Fruit fly (Drosophila melanogaster) whole organism, embryonic: Measurements from ENCODE around the gene CG7065.
A peak's percentile ranks its signal among the peaks of the same experiment; 100 is the strongest.

Experiments used
- Antp ChIP-seq: fragments of 200-800 bp; sonication (Bioruptor generic); optimal IDR thresholded peaks from 3 replicates; lab custom pipeline; 2016; ENCODE audit warnings: missing biosample characterization, missing genetic modification characterization
- B-H2 ChIP-seq: fragments of 200-800 bp; sonication (Bioruptor generic); optimal IDR thresholded peaks from 2 replicates; lab custom pipeline; 2018; ENCODE audit warnings: missing biosample characterization, mild to moderate bottlenecking, missing genetic modification characterization
- CG10209 ChIP-seq: fragments of 200-800 bp; sonication (Bioruptor generic); optimal IDR thresholded peaks from 3 replicates; lab custom pipeline; 2017; ENCODE audit warnings: missing biosample characterization, mild to moderate bottlenecking, missing genetic modification characterization, missing genetic modification reagents
- CG11085 ChIP-seq: fragments of 200-800 bp; sonication (Bioruptor generic); IDR thresholded peaks from 2 replicates; pipeline ENCODE4 v1.3.6; 2022; ENCODE audit warnings: missing biosample characterization, missing genetic modification characterization
- CG11093 ChIP-seq: fragments of 200-800 bp; sonication (Bioruptor generic); IDR thresholded peaks from 3 replicates; pipeline ENCODE4 v1.3.6; 2022; ENCODE audit warnings: missing biosample characterization, missing genetic modification characterization
- CG12155 ChIP-seq: fragments of 200-800 bp; sonication (Bioruptor generic); optimal IDR thresholded peaks from 3 replicates; lab custom pipeline; 2016; ENCODE audit warnings: missing biosample characterization, missing genetic modification characterization
- CG17568 ChIP-seq: fragments of 200-800 bp; sonication (Bioruptor generic); optimal IDR thresholded peaks from 2 replicates; lab custom pipeline; 2018; ENCODE audit warnings: missing biosample characterization, mild to moderate bottlenecking, missing genetic modification characterization, moderate library complexity
- CG1792 ChIP-seq: fragments of 200-800 bp; sonication (Bioruptor generic); optimal IDR thresholded peaks from 2 replicates; lab custom pipeline; 2016; ENCODE audit warnings: missing biosample characterization, missing genetic modification characterization
- CG18262 ChIP-seq: fragments of 200-800 bp; optimal IDR thresholded peaks from 3 replicates; lab custom pipeline; 2019; ENCODE audit warnings: missing biosample characterization, mild to moderate bottlenecking, missing genetic modification characterization, moderate library complexity
- CG2199 ChIP-seq: fragments of 200-800 bp; sonication (Bioruptor generic); IDR thresholded peaks from 3 replicates; pipeline ENCODE4 v1.3.6; 2022; ENCODE audit warnings: missing biosample characterization, missing genetic modification characterization
- CG30020 ChIP-seq: fragments of 200-800 bp; optimal IDR thresholded peaks from 2 replicates; lab custom pipeline; 2019; ENCODE audit warnings: missing biosample characterization, mild to moderate bottlenecking, missing genetic modification characterization, moderate library complexity
- CG31441 ChIP-seq: fragments of 200-800 bp; sonication (Bioruptor generic); IDR thresholded peaks from 2 replicates; pipeline ENCODE4 v1.3.6; 2022; ENCODE audit warnings: missing biosample characterization, missing genetic modification characterization
- CG3163 ChIP-seq: fragments of 200-800 bp; sonication (Bioruptor generic); optimal IDR thresholded peaks from 3 replicates; lab custom pipeline; 2016; ENCODE audit warnings: missing biosample characterization, missing genetic modification characterization
- CG33213 ChIP-seq: fragments of 200-800 bp; sonication (Bioruptor generic); optimal IDR thresholded peaks from 3 replicates; lab custom pipeline; 2016; ENCODE audit warnings: missing biosample characterization, missing genetic modification characterization
- CG43689 ChIP-seq: fragments of 200-800 bp; sonication (Bioruptor generic); IDR thresholded peaks from 2 replicates; pipeline ENCODE4 v1.3.6; 2022; ENCODE audit warnings: missing biosample characterization, missing genetic modification characterization
- CG5180 ChIP-seq: fragments of 200-800 bp; sonication (Bioruptor generic); optimal IDR thresholded peaks from 3 replicates; lab custom pipeline; 2017; ENCODE audit warnings: missing biosample characterization, missing genetic modification characterization, mild to moderate bottlenecking, moderate library complexity, missing genetic modification reagents
- CG6791 ChIP-seq: fragments of 200-800 bp; sonication (Bioruptor generic); IDR thresholded peaks from 3 replicates; pipeline ENCODE4 v1.3.6; 2022; ENCODE audit warnings: missing biosample characterization, missing genetic modification characterization; ENCODE audit not compliant: partially characterized antibody
- CG7271 ChIP-seq: fragments of 200-800 bp; sonication (Bioruptor generic); optimal IDR thresholded peaks from 2 replicates; lab custom pipeline; 2018; ENCODE audit warnings: missing biosample characterization, mild to moderate bottlenecking, missing genetic modification characterization, moderate library complexity
- CG7556 ChIP-seq: fragments of 200-800 bp; sonication (Bioruptor generic); optimal IDR thresholded peaks from 2 replicates; lab custom pipeline; 2017; ENCODE audit warnings: missing biosample characterization, mild to moderate bottlenecking, missing genetic modification characterization
- CrebB ChIP-seq: fragments of 200-800 bp; sonication (Bioruptor generic); optimal IDR thresholded peaks from 3 replicates; lab custom pipeline; 2018; ENCODE audit warnings: missing biosample characterization, mild to moderate bottlenecking, missing genetic modification characterization
- D ChIP-seq, 2 experiments: fragments of 200-800 bp in 1 of 2; fragments of >200 bp in 1 of 2; sonication (Bioruptor generic) in 1 of 2; optimal IDR thresholded peaks; 2 replicates in 1 of 2; 3 replicates in 1 of 2; lab custom pipeline; 2017; ENCODE audit warnings: mild to moderate bottlenecking in 1 of 2, missing biosample characterization in 1 of 2, missing genetic modification characterization in 1 of 2, missing genetic modification reagents in 1 of 2
- D19B ChIP-seq: fragments of 200-800 bp; sonication (Bioruptor generic); optimal IDR thresholded peaks from 2 replicates; lab custom pipeline; 2017; ENCODE audit warnings: missing biosample characterization, mild to moderate bottlenecking, missing genetic modification characterization
- Dip3 ChIP-seq: fragments of 200-800 bp; sonication (Bioruptor generic); optimal IDR thresholded peaks from 3 replicates; lab custom pipeline; 2016; ENCODE audit warnings: missing biosample characterization, missing genetic modification characterization
- HLH3B ChIP-seq: fragments of 200-800 bp; sonication (Bioruptor generic); IDR thresholded peaks from 2 replicates; pipeline ENCODE4 v1.3.6; 2022; ENCODE audit warnings: missing biosample characterization, missing genetic modification characterization
- Myb ChIP-seq: fragments of 200-800 bp; sonication (Bioruptor generic); optimal IDR thresholded peaks from 2 replicates; lab custom pipeline; 2016; ENCODE audit warnings: missing biosample characterization, missing genetic modification characterization
- NC2β ChIP-seq: fragments of 200-800 bp; sonication (Bioruptor generic); optimal IDR thresholded peaks from 2 replicates; lab custom pipeline; 2016; ENCODE audit warnings: missing biosample characterization, missing genetic modification characterization
- NFAT ChIP-seq: fragments of 200-800 bp; sonication (Bioruptor generic); IDR thresholded peaks from 2 replicates; pipeline ENCODE4 v1.3.6; 2022; ENCODE audit warnings: missing biosample characterization, missing genetic modification characterization
- Nf-YA ChIP-seq: fragments of 200-800 bp; sonication (Bioruptor generic); IDR thresholded peaks from 2 replicates; pipeline ENCODE4 v1.3.6; 2022; ENCODE audit warnings: missing biosample characterization, missing genetic modification characterization
- Poxn ChIP-seq: fragments of 200-800 bp; sonication (Bioruptor generic); IDR thresholded peaks from 2 replicates; pipeline ENCODE4 v1.3.6; 2022; ENCODE audit warnings: missing biosample characterization, missing genetic modification characterization
- Ptx1 ChIP-seq: fragments of 200-800 bp; sonication (Bioruptor generic); IDR thresholded peaks from 2 replicates; pipeline ENCODE4 v1.3.6; 2022; ENCODE audit warnings: missing biosample characterization, missing genetic modification characterization
- Sox102F ChIP-seq: fragments of 200-800 bp; sonication (Bioruptor generic); optimal IDR thresholded peaks from 2 replicates; lab custom pipeline; 2018; ENCODE audit warnings: missing biosample characterization, mild to moderate bottlenecking, missing genetic modification characterization, moderate library complexity
- ac ChIP-seq: fragments of 200-800 bp; sonication (Bioruptor generic); optimal IDR thresholded peaks from 3 replicates; lab custom pipeline; 2017; ENCODE audit warnings: missing biosample characterization, mild to moderate bottlenecking, missing genetic modification characterization
- ara ChIP-seq: fragments of 200-800 bp; sonication (Bioruptor generic); IDR thresholded peaks from 2 replicates; pipeline ENCODE4 v1.3.6; 2022; ENCODE audit warnings: missing biosample characterization, missing genetic modification characterization
- ase ChIP-seq: fragments of 200-800 bp; sonication (Bioruptor generic); IDR thresholded peaks from 3 replicates; pipeline ENCODE4 v1.3.6; 2022; ENCODE audit warnings: missing biosample characterization, missing genetic modification characterization
- ash1 ChIP-seq: fragments of 200-800 bp; sonication (Bioruptor generic); optimal IDR thresholded peaks from 2 replicates; lab custom pipeline; 2018; ENCODE audit warnings: missing biosample characterization, mild to moderate bottlenecking, missing genetic modification characterization
- cad ChIP-seq: fragments of >200 bp; optimal IDR thresholded peaks from 2 replicates; lab custom pipeline; 2017; ENCODE audit warnings: missing biosample characterization, missing genetic modification characterization
- dan ChIP-seq: fragments of 200-800 bp; sonication (Bioruptor generic); IDR thresholded peaks from 2 replicates; pipeline ENCODE4 v1.3.6; 2022; ENCODE audit warnings: missing biosample characterization, missing genetic modification characterization
- ewg ChIP-seq: fragments of 200-800 bp; sonication (Bioruptor generic); optimal IDR thresholded peaks from 3 replicates; lab custom pipeline; 2017; ENCODE audit warnings: mild to moderate bottlenecking, missing biosample characterization, missing genetic modification reagents, missing genetic modification characterization
- fd102C ChIP-seq: fragments of 200-800 bp; sonication (Bioruptor generic); optimal IDR thresholded peaks from 2 replicates; lab custom pipeline; 2018; ENCODE audit warnings: missing biosample characterization, mild to moderate bottlenecking, missing genetic modification characterization, moderate library complexity
- gem ChIP-seq: fragments of 200-800 bp; sonication (Bioruptor generic); optimal IDR thresholded peaks from 2 replicates; lab custom pipeline; 2019; ENCODE audit warnings: missing biosample characterization, mild to moderate bottlenecking, missing genetic modification characterization, moderate library complexity
- h ChIP-seq: fragments of >200 bp; optimal IDR thresholded peaks from 2 replicates; lab custom pipeline; 2017
- lilli ChIP-seq: fragments of 200-800 bp; sonication (Bioruptor generic); optimal IDR thresholded peaks from 3 replicates; lab custom pipeline; 2016; ENCODE audit warnings: missing biosample characterization, missing genetic modification characterization
- nerfin-2 ChIP-seq: fragments of 200-800 bp; sonication (Bioruptor generic); IDR thresholded peaks from 2 replicates; pipeline ENCODE4 v1.3.6; 2022; ENCODE audit warnings: missing biosample characterization, missing genetic modification characterization; ENCODE audit not compliant: partially characterized antibody
- odd ChIP-seq: fragments of 200-800 bp; sonication (Bioruptor generic); optimal IDR thresholded peaks from 2 replicates; lab custom pipeline; 2017; ENCODE audit warnings: missing biosample characterization, mild to moderate bottlenecking, missing genetic modification characterization
- otp ChIP-seq: fragments of 200-800 bp; sonication (Bioruptor generic); IDR thresholded peaks from 3 replicates; pipeline ENCODE4, ENCODE4 v1.3.6; 2022; ENCODE audit warnings: missing biosample characterization, missing genetic modification characterization
- pho ChIP-seq: fragments of 200-800 bp; sonication (Bioruptor generic); optimal IDR thresholded peaks from 2 replicates; lab custom pipeline; 2016; ENCODE audit warnings: missing biosample characterization, missing genetic modification characterization
- row ChIP-seq: fragments of 200-800 bp; sonication (Bioruptor generic); IDR thresholded peaks from 3 replicates; pipeline ENCODE4 v1.3.6; 2022; ENCODE audit warnings: missing biosample characterization, missing genetic modification characterization
- run ChIP-seq: fragments of 200-800 bp; sonication (Bioruptor generic); optimal IDR thresholded peaks from 3 replicates; lab custom pipeline; 2018; ENCODE audit warnings: missing biosample characterization, mild to moderate bottlenecking, missing genetic modification characterization
- sens ChIP-seq: fragments of 200-800 bp; sonication (Bioruptor generic); peaks from one replicate; lab custom pipeline; 2016; ENCODE audit warnings: missing biosample characterization, missing genetic modification characterization
- sisA ChIP-seq: fragments of 200-800 bp; sonication (Bioruptor generic); IDR thresholded peaks from 2 replicates; pipeline ENCODE4 v1.3.6; 2022; ENCODE audit warnings: missing biosample characterization, missing genetic modification characterization
- trh ChIP-seq: fragments of 200-800 bp; sonication (Bioruptor generic); optimal IDR thresholded peaks from 2 replicates; lab custom pipeline; 2016; ENCODE audit warnings: missing biosample characterization, missing genetic modification characterization
- zf30C ChIP-seq: fragments of 200-800 bp; sonication (Bioruptor generic); optimal IDR thresholded peaks from 3 replicates; lab custom pipeline; 2018; ENCODE audit warnings: missing biosample characterization, mild to moderate bottlenecking, missing genetic modification characterization

The CG7065 gene

dm6 chrX:9132589-9133237, 9.6 kb upstream of the CG7065 start (continued):
- TF ChIP-seq CG30020 (tag; lab: Kevin White, UChicago): no peak
- TF ChIP-seq CG2199 (GFP tag; lab: Robert Waterston, UW): no peak
- no peak for TF ChIP-seq D19B (GFP tag; lab: Kevin White, UChicago)
- no peak for TF ChIP-seq Dip3
- no peak for TF ChIP-seq B-H2 (GFP tag; lab: Kevin White, UChicago)
- no peak for TF ChIP-seq CG43689 (GFP tag; lab: Robert Waterston, UW)
- TF ChIP-seq NC2β (GFP tag; lab: Kevin White, UChicago): no peak
- TF ChIP-seq zf30C (GFP tag; lab: Kevin White, UChicago): peak; percentile 94
- 0 out of 3 replicates have a peak, but pooled peaks have one; percentile 10 for TF ChIP-seq row (GFP tag; lab: Robert Waterston, UW)
- no peak for TF ChIP-seq CG7556 (GFP tag; lab: Kevin White, UChicago)
- no peak for TF ChIP-seq CG1792 (GFP tag; lab: Kevin White, UChicago)
- TF ChIP-seq ash1 (GFP tag; lab: Kevin White, UChicago): no peak
- TF ChIP-seq Sox102F: no peak
- TF ChIP-seq Nf-YA (GFP tag; lab: Robert Waterston, UW): no peak
- no peak for TF ChIP-seq pho (GFP tag; lab: Kevin White, UChicago)
- peak; percentile 30 for TF ChIP-seq CG5180 (GFP tag; lab: Kevin White, UChicago)
- TF ChIP-seq CG3163 (GFP tag; lab: Kevin White, UChicago): no peak
- TF ChIP-seq Ptx1: no peak
- TF ChIP-seq CG6791 (GFP tag; lab: Robert Waterston, UW): peak; percentile 13; the same call in 1 of the 3 replicates
- no peak for TF ChIP-seq dan (GFP tag; lab: Robert Waterston, UW)
- no peak for TF ChIP-seq CrebB (tag; lab: Kevin White, UChicago)
- TF ChIP-seq D (optimal IDR thresholded peaks at IDR 0.05; lab: Kevin White, UChicago): no peak
- no peak for TF ChIP-seq D (GFP tag; optimal IDR thresholded peaks at IDR 0.05; lab: Kevin White, UChicago)
- peak; percentile 43 for TF ChIP-seq sens
- no peak for TF ChIP-seq CG33213 (GFP tag; lab: Kevin White, UChicago)
- TF ChIP-seq CG18262 (tag; lab: Kevin White, UChicago): no peak
- TF ChIP-seq trh (GFP tag; lab: Kevin White, UChicago): no peak
- TF ChIP-seq gem (tag; lab: Kevin White, UChicago): no peak
- TF ChIP-seq run: no peak
- TF ChIP-seq Myb: no peak
- TF ChIP-seq odd (GFP tag; lab: Kevin White, UChicago): peak; percentile 77
- no peak for TF ChIP-seq Antp (GFP tag; lab: Kevin White, UChicago)
- TF ChIP-seq ara (GFP tag; lab: Robert Waterston, UW): no peak
- TF ChIP-seq CG12155 (GFP tag; lab: Kevin White, UChicago): no peak
- no peak for TF ChIP-seq CG7271
- no peak for TF ChIP-seq ac (GFP tag; lab: Kevin White, UChicago)
- TF ChIP-seq ase (GFP tag; lab: Robert Waterston, UW): no peak
- no peak for TF ChIP-seq CG11085 (GFP tag; lab: Robert Waterston, UW)
- TF ChIP-seq HLH3B (GFP tag; lab: Robert Waterston, UW): no peak
- no peak for TF ChIP-seq nerfin-2 (GFP tag; lab: Robert Waterston, UW)
- TF ChIP-seq otp (GFP tag; lab: Robert Waterston, UW): no peak
- TF ChIP-seq cad: peak; percentile 84
- TF ChIP-seq ewg (GFP tag; lab: Kevin White, UChicago): no peak
- TF ChIP-seq Poxn (GFP tag; lab: Robert Waterston, UW): no peak
- TF ChIP-seq CG11093 (GFP tag; lab: Robert Waterston, UW): no peak
- no peak for TF ChIP-seq CG17568 (GFP tag; lab: Kevin White, UChicago)
- no peak for TF ChIP-seq lilli
- TF ChIP-seq NFAT (GFP tag; lab: Robert Waterston, UW): no peak
- TF ChIP-seq fd102C (GFP tag; lab: Kevin White, UChicago): no peak
- no peak for TF ChIP-seq h (lab: Kevin White, UChicago)
- no peak for TF ChIP-seq sisA
- TF ChIP-seq CG10209: no peak
- TF ChIP-seq CG31441: no peak
